Worm (Caenorhabditis elegans) whole organism, early embryonic: ENCODE measurements around the gene clec-258.

ENCODE experiments used
- B0310.2 ChIP-seq: sonication (generic microtip); optimal IDR thresholded peaks from 2 replicates; lab custom pipeline; 2016; ENCODE audit warnings: mild to moderate bottlenecking, missing genetic modification characterization, missing compliant biosample characterization
- ceh-13 ChIP-seq: fragments of 200-800 bp; sonication (Bioruptor generic); optimal IDR thresholded peaks from 2 replicates; lab custom pipeline; 2018; ENCODE audit warnings: mild to moderate bottlenecking, missing genetic modification characterization, missing compliant biosample characterization
- ceh-36 ChIP-seq: sonication (generic microtip); optimal IDR thresholded peaks from 2 replicates; lab custom pipeline; 2016; ENCODE audit warnings: missing genetic modification characterization, inconsistent platforms, missing compliant biosample characterization
- hmg-4 ChIP-seq: fragments of 200-800 bp; sonication (Bioruptor generic); optimal IDR thresholded peaks from 2 replicates; lab custom pipeline; 2018; ENCODE audit warnings: mild to moderate bottlenecking, missing genetic modification characterization, missing compliant biosample characterization
- sea-1 ChIP-seq: fragments of 200-800 bp; sonication (Bioruptor generic); conservative IDR thresholded peaks from 2 replicates; pipeline ENCODE4 v1.3.6; 2022; ENCODE audit warnings: missing genetic modification characterization, missing compliant biosample characterization
- tbx-11 ChIP-seq: fragments of 200-800 bp; sonication (Bioruptor generic); IDR thresholded peaks from 2 replicates; pipeline ENCODE4 v1.3.6; 2022; ENCODE audit warnings: missing genetic modification characterization, missing compliant biosample characterization

clec-258 gene

DNA sequence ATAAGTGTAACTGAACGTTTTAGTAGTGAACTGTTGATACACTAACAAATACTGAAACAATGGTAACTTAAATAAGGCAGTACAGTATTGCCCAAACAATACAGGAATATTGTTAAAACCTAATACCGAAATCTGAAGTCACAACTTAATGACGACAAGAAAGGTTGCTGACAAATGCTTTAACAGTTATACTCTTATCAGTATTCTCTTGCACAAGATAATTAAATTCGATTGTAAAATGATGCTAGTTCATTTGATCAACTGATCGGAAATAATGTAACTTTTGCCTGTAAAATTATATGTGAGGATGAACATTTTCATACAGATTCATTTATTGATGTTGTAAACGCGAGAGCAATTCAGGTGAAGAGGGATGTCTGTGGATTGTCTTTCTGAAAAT is 43.3 kb downstream of the clec-258 start:
- TF ChIP-seq ceh-13 (GFP tag; lab: Kevin White, UChicago) (no peak), tbx-11 (GFP tag; lab: Robert Waterston, UW) (no peak)

- no peak for TF ChIP-seq sea-1 (GFP tag; lab: Robert Waterston, UW)
- no peak for TF ChIP-seq ceh-36 (tag; lab: Kevin White, UChicago)
- TF ChIP-seq hmg-4 (GFP tag; lab: Kevin White, UChicago) = no peak
- TF ChIP-seq B0310.2 (tag; lab: Kevin White, UChicago) = no peak
- TF ChIP-seq ceh-13 (GFP tag; lab: Kevin White, UChicago) = no peak
- TF ChIP-seq tbx-11 (GFP tag; lab: Robert Waterston, UW) = no peak
Measured at ce11 chrV:19836142-19836541, 47.9 kb downstream of the clec-258 start, which contains the start of gene srw-38. Gene srw-38 (plus strand): TSS chrV:19836442.
